Worm (Caenorhabditis elegans): ENCODE measurements around the gene lmd-3.

The lmd-3 gene

ce11 chrV:8424840-8425814 lies 19.5 kb downstream of the lmd-3 start (continued):
- TF ChIP-seq egl-43 (GFP tag; IDR thresholded peaks at IDR 0.05) (no peak), dmd-6 (GFP tag; IDR thresholded peaks at IDR 0.05) (peak; percentile 86), T26A8.4 (GFP tag; IDR thresholded peaks at IDR 0.05) (no peak), egl-27 (tag; optimal IDR thresholded peaks at IDR 0.05) (no peak), snpc-1.2 (GFP tag; IDR thresholded peaks at IDR 0.05) (0 out of 2 replicates have a peak, but pooled peaks have one; percentile 36), nhr-10 (tag; optimal IDR thresholded peaks at IDR 0.05) (no peak), T20F7.1 (GFP tag; optimal IDR thresholded peaks at IDR 0.05) (peak; percentile 22), ztf-7 (tag; optimal IDR thresholded peaks at IDR 0.05) (no peak), dve-1 (tag; optimal IDR thresholded peaks at IDR 0.05; ENCODE audit: insufficient read depth) (peak; percentile 87), unc-62 (GFP tag; optimal IDR thresholded peaks at IDR 0.05 in 1 of 2) (peak in 1 of 2 experiments; percentile 76), unc-62 (tag; optimal IDR thresholded peaks at IDR 0.05) (no peak), hmg-1.1 (GFP tag; IDR thresholded peaks at IDR 0.05) (no peak), ama-1 (optimal IDR thresholded peaks at IDR 0.05) (no peak), nhr-42 (GFP tag; IDR thresholded peaks at IDR 0.05) (no peak), ZK337.2 (GFP tag; IDR thresholded peaks at IDR 0.05) (no peak), daf-16 (GFP tag; optimal IDR thresholded peaks at IDR 0.05) (no peak), daf-16 (tag; optimal IDR thresholded peaks at IDR 0.05) (peak; percentile 76), spr-3 (GFP tag; optimal IDR thresholded peaks at IDR 0.05) (no peak), nhr-41 (GFP tag; IDR thresholded peaks at IDR 0.05) (no peak), lsy-2 (tag; optimal IDR thresholded peaks at IDR 0.05) (peak in 1 of 2 experiments; percentile 42), mxl-3 (GFP tag; optimal IDR thresholded peaks at IDR 0.05) (no peak), attf-4 (tag; optimal IDR thresholded peaks at IDR 0.05) (no peak), mes-2 (tag; optimal IDR thresholded peaks at IDR 0.05; ENCODE audit: poor library complexity, severe bottlenecking) (peak; percentile 19), F44E2.7 (GFP tag; IDR thresholded peaks at IDR 0.05) (no peak), nhr-25 (tag; optimal IDR thresholded peaks at IDR 0.05; ENCODE audit: borderline replicate concordance, insufficient read depth) (no peak), ceh-82 (tag; optimal IDR thresholded peaks at IDR 0.05) (no peak), skn-1 (tag; optimal IDR thresholded peaks at IDR 0.05) (no peak), saeg-2 (GFP tag; IDR thresholded peaks at IDR 0.05) (no peak)

- no peak for TF ChIP-seq fos-1 (tag; optimal IDR thresholded peaks at IDR 0.05)
- no peak for TF ChIP-seq ctbp-1 (GFP tag; IDR thresholded peaks at IDR 0.05)
- TF ChIP-seq D1046.2 (GFP tag; IDR thresholded peaks at IDR 0.05) = no peak
- TF ChIP-seq R02D3.7 (tag; optimal IDR thresholded peaks at IDR 0.05) = no peak
- no peak for TF ChIP-seq hif-1 (tag; optimal IDR thresholded peaks at IDR 0.05)
- no peak for TF ChIP-seq nhr-237 (tag; optimal IDR thresholded peaks at IDR 0.05)
- TF ChIP-seq egl-43 (GFP tag; IDR thresholded peaks at IDR 0.05) = no peak
Measured at ce11 chrV:8417271-8417670, 27.3 kb downstream of the lmd-3 start.

- TF ChIP-seq nhr-10 (tag; optimal IDR thresholded peaks at IDR 0.05) (no peak), duxl-1 (tag; optimal IDR thresholded peaks at IDR 0.05; ENCODE audit: poor library complexity) (no peak), nhr-48 (tag; optimal IDR thresholded peaks at IDR 0.05) (peak; percentile 29), hmg-1.1 (GFP tag; IDR thresholded peaks at IDR 0.05) (no peak), F49E8.2 (tag; optimal IDR thresholded peaks at IDR 0.05; ENCODE audit: borderline replicate concordance) (peak; percentile 78), spr-3 (GFP tag; optimal IDR thresholded peaks at IDR 0.05) (peak; percentile 42), php-3 (GFP tag; IDR thresholded peaks at IDR 0.05) (0 out of 2 replicates have a peak, but pooled peaks have one; percentile 5), dmd-9 (GFP tag; IDR thresholded peaks at IDR 0.05) (no peak), mdl-1 (tag; optimal IDR thresholded peaks at IDR 0.05) (no peak), vab-7 (GFP tag; IDR thresholded peaks at IDR 0.05) (no peak), madf-9 (GFP tag; conservative IDR thresholded peaks at IDR 0.05) (no peak), pqm-1 (tag; optimal IDR thresholded peaks at IDR 0.05) (no peak), ZK546.5 (tag; optimal IDR thresholded peaks at IDR 0.05) (no peak), nhr-111 (GFP tag; optimal IDR thresholded peaks at IDR 0.05) (no peak), ceh-62 (tag; optimal IDR thresholded peaks at IDR 0.05) (no peak), fkh-10 (GFP tag; optimal IDR thresholded peaks at IDR 0.05) (no peak), ceh-28 (tag; optimal IDR thresholded peaks at IDR 0.05) (no peak)
Measured at ce11 chrV:8415113-8415530, 29.5 kb downstream of the lmd-3 start.
